Worm (Caenorhabditis elegans): ENCODE data around the gene pde-4.
A peak's percentile ranks its signal among the peaks of the same experiment; 100 is the strongest.

ce11 chrII:7690384-7690783 is 39.3 kb upstream of the pde-4 start, which contains the start of gene pid-1:
- TF ChIP-seq unc-130 (GFP tag; optimal IDR thresholded peaks at IDR 0.05) (no peak), snpc-4 (GFP tag; optimal IDR thresholded peaks at IDR 0.05) (no peak), snpc-4 (tag; optimal IDR thresholded peaks at IDR 0.05) (no peak), madf-3 (GFP tag; IDR thresholded peaks at IDR 0.05) (no peak), mel-28 (tag; optimal IDR thresholded peaks at IDR 0.05; ENCODE audit: borderline replicate concordance) (no peak), chd-7 (tag; optimal IDR thresholded peaks at IDR 0.05) (no peak), B0336.3 (GFP tag; IDR thresholded peaks at IDR 0.05) (no peak), ztf-22 (GFP tag; optimal IDR thresholded peaks at IDR 0.05) (no peak), hmg-20 (GFP tag; IDR thresholded peaks at IDR 0.05) (no peak), efl-1 (GFP tag; optimal IDR thresholded peaks at IDR 0.05) (peak; percentile 6), pbrm-1 (GFP tag; IDR thresholded peaks at IDR 0.05) (no peak), attf-6 (GFP tag; IDR thresholded peaks at IDR 0.05) (no peak)

Measured in whole organism, young adult.